Worm (Caenorhabditis elegans): ENCODE data around the gene F28C10.1.

DNA sequence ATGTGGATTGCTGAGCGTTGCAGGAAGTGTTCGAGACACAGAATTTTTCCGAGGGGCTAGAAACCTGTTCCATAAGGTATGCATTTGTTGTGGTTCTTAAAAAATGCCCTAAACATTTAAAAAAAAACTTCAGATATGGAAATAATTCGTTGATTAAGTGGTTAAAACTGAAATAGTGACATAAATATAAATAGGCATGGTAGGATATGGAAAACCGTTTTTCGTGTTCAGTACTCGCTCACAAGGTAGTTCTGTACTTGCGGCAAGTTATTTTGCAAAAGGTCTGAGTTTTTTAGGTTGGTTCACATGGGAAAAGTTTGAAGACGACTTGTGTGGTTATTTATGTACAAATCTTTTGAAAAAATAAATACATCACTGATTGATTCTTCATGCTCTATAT lies 22.0 kb upstream of the F28C10.1 start, which contains the start of gene B0310.3:
- no peak for TF ChIP-seq hnd-1 (tag; optimal IDR thresholded peaks at IDR 0.05)
- no peak for TF ChIP-seq ama-1 (optimal IDR thresholded peaks at IDR 0.05)
- no peak for TF ChIP-seq ceh-13 (GFP tag; optimal IDR thresholded peaks at IDR 0.05)
- TF ChIP-seq aly-1 (tag; optimal IDR thresholded peaks at IDR 0.05) = no peak
- TF ChIP-seq pes-1 (GFP tag; IDR thresholded peaks at IDR 0.05) = no peak
- no peak for TF ChIP-seq hmg-4 (GFP tag; optimal IDR thresholded peaks at IDR 0.05)
- TF ChIP-seq ets-7 (tag; optimal IDR thresholded peaks at IDR 0.05) = no peak
- TF ChIP-seq sea-1 (GFP tag; conservative IDR thresholded peaks at IDR 0.05) = no peak
- TF ChIP-seq scrt-1 (GFP tag; IDR thresholded peaks at IDR 0.05) = no peak
- no peak for TF ChIP-seq flt-1 (GFP tag; IDR thresholded peaks at IDR 0.05)

All from whole organism, early embryonic.